Worm (Caenorhabditis elegans): ENCODE data around the gene F22F7.8.

- TF ChIP-seq mdl-1 (tag; optimal IDR thresholded peaks at IDR 0.05) (no peak), unc-39 (tag; optimal IDR thresholded peaks at IDR 0.05) (no peak), elt-2 (tag; optimal IDR thresholded peaks at IDR 0.05) (no peak), R02D3.7 (tag; optimal IDR thresholded peaks at IDR 0.05) (no peak), ama-1 (optimal IDR thresholded peaks at IDR 0.05) (no peak), nhr-77 (tag; optimal IDR thresholded peaks at IDR 0.05) (no peak), egl-27 (tag; optimal IDR thresholded peaks at IDR 0.05) (no peak)
These were observed 18.2 kb upstream of the F22F7.8 start, which contains the start of gene F22F7.7 for ce11 chrV:2139918-2140317.

Data from whole organism, L3 larva.